Worm (Caenorhabditis elegans): ENCODE measurements around the gene clec-60.

clec-60 gene

ce11 chrII:10481824-10482556, at the start of gene clec-60, which contains the start of gene ZK666.11:
Gene clec-60, minus strand, starts transcription at chrII:10481874.
Gene ZK666.11, plus strand, starts transcription at chrII:10482522.
- no peak for TF ChIP-seq cog-1 (tag; optimal IDR thresholded peaks at IDR 0.05)
- TF ChIP-seq klf-2 (GFP tag; conservative IDR thresholded peaks at IDR 0.05), result no peak
- TF ChIP-seq ztf-23 (GFP tag; IDR thresholded peaks at IDR 0.05), result no peak
- TF ChIP-seq tab-1 (GFP tag; IDR thresholded peaks at IDR 0.05), result no peak
- no peak for TF ChIP-seq ztf-29 (GFP tag; IDR thresholded peaks at IDR 0.05)
- no peak for TF ChIP-seq med-1 (GFP tag; optimal IDR thresholded peaks at IDR 0.05; ENCODE audit: insufficient read depth)
- TF ChIP-seq flt-1 (GFP tag; IDR thresholded peaks at IDR 0.05), result no peak
- no peak for TF ChIP-seq T22C8.4 (GFP tag; IDR thresholded peaks at IDR 0.05)
- TF ChIP-seq ref-1 (GFP tag; conservative IDR thresholded peaks at IDR 0.05), result no peak

- no peak for TF ChIP-seq T22C8.4 (GFP tag; IDR thresholded peaks at IDR 0.05)
- no peak for TF ChIP-seq ztf-23 (GFP tag; IDR thresholded peaks at IDR 0.05)
- no peak for TF ChIP-seq tab-1 (GFP tag; IDR thresholded peaks at IDR 0.05)
- no peak for TF ChIP-seq cog-1 (tag; optimal IDR thresholded peaks at IDR 0.05)
Observed at ce11 chrII:10530907-10531306, 49.2 kb upstream of the clec-60 start.

- TF ChIP-seq med-1 (GFP tag; optimal IDR thresholded peaks at IDR 0.05; ENCODE audit: insufficient read depth) (no peak), tab-1 (GFP tag; IDR thresholded peaks at IDR 0.05) (no peak), cog-1 (tag; optimal IDR thresholded peaks at IDR 0.05) (no peak), ztf-23 (GFP tag; IDR thresholded peaks at IDR 0.05) (no peak), klf-2 (GFP tag; conservative IDR thresholded peaks at IDR 0.05) (no peak), ztf-29 (GFP tag; IDR thresholded peaks at IDR 0.05) (no peak), ref-1 (GFP tag; conservative IDR thresholded peaks at IDR 0.05) (no peak)
Observed at ce11 chrII:10529218-10529751, 47.6 kb upstream of the clec-60 start.

- TF ChIP-seq ztf-23 (GFP tag; IDR thresholded peaks at IDR 0.05) (0 out of 2 replicates have a peak, but pooled peaks have one; percentile 48), ztf-29 (GFP tag; IDR thresholded peaks at IDR 0.05) (no peak)
Observed at ce11 chrII:10527649-10528134, 46.0 kb upstream of the clec-60 start, which contains the start of gene mab-10. Gene mab-10, plus strand, starts transcription at chrII:10528084.

ce11 chrII:10525134-10525533, 43.5 kb upstream of the clec-60 start:
- TF ChIP-seq cog-1 (tag; optimal IDR thresholded peaks at IDR 0.05) (no peak), flt-1 (GFP tag; IDR thresholded peaks at IDR 0.05) (no peak), ref-1 (GFP tag; conservative IDR thresholded peaks at IDR 0.05) (no peak), tab-1 (GFP tag; IDR thresholded peaks at IDR 0.05) (no peak), med-1 (GFP tag; optimal IDR thresholded peaks at IDR 0.05; ENCODE audit: insufficient read depth) (no peak), ztf-23 (GFP tag; IDR thresholded peaks at IDR 0.05) (no peak), ztf-29 (GFP tag; IDR thresholded peaks at IDR 0.05) (no peak), T22C8.4 (GFP tag; IDR thresholded peaks at IDR 0.05) (no peak), klf-2 (GFP tag; conservative IDR thresholded peaks at IDR 0.05) (no peak)

- TF ChIP-seq med-1 (GFP tag; optimal IDR thresholded peaks at IDR 0.05; ENCODE audit: insufficient read depth) (no peak), tab-1 (GFP tag; IDR thresholded peaks at IDR 0.05) (no peak), cog-1 (tag; optimal IDR thresholded peaks at IDR 0.05) (no peak), ref-1 (GFP tag; conservative IDR thresholded peaks at IDR 0.05) (no peak), T22C8.4 (GFP tag; IDR thresholded peaks at IDR 0.05) (no peak), ztf-29 (GFP tag; IDR thresholded peaks at IDR 0.05) (no peak), flt-1 (GFP tag; IDR thresholded peaks at IDR 0.05) (no peak), klf-2 (GFP tag; conservative IDR thresholded peaks at IDR 0.05) (no peak), ztf-23 (GFP tag; IDR thresholded peaks at IDR 0.05) (no peak)
Observed at ce11 chrII:10524374-10524773, 42.7 kb upstream of the clec-60 start, which contains the start of gene F59B10.6. Gene F59B10.6, minus strand, starts transcription at chrII:10524474.

- TF ChIP-seq T22C8.4 (GFP tag; IDR thresholded peaks at IDR 0.05) (no peak), ztf-29 (GFP tag; IDR thresholded peaks at IDR 0.05) (no peak)
Observed at ce11 chrII:10523583-10523982, 41.9 kb upstream of the clec-60 start, which contains the start of gene F59B10.5. Gene F59B10.5, minus strand, starts transcription at chrII:10523683.

ce11 chrII:10523031-10523430, 41.4 kb upstream of the clec-60 start:
- TF ChIP-seq ztf-23 (GFP tag; IDR thresholded peaks at IDR 0.05), result no peak
- TF ChIP-seq cog-1 (tag; optimal IDR thresholded peaks at IDR 0.05), result no peak
- no peak for TF ChIP-seq klf-2 (GFP tag; conservative IDR thresholded peaks at IDR 0.05)
- no peak for TF ChIP-seq flt-1 (GFP tag; IDR thresholded peaks at IDR 0.05)
- no peak for TF ChIP-seq T22C8.4 (GFP tag; IDR thresholded peaks at IDR 0.05)
- TF ChIP-seq ztf-29 (GFP tag; IDR thresholded peaks at IDR 0.05), result no peak
- no peak for TF ChIP-seq tab-1 (GFP tag; IDR thresholded peaks at IDR 0.05)
- no peak for TF ChIP-seq ref-1 (GFP tag; conservative IDR thresholded peaks at IDR 0.05)
- no peak for TF ChIP-seq med-1 (GFP tag; optimal IDR thresholded peaks at IDR 0.05; ENCODE audit: insufficient read depth)

ce11 chrII:10519863-10520262, 38.2 kb upstream of the clec-60 start:
- TF ChIP-seq cog-1 (tag; optimal IDR thresholded peaks at IDR 0.05) (no peak), ztf-29 (GFP tag; IDR thresholded peaks at IDR 0.05) (no peak), klf-2 (GFP tag; conservative IDR thresholded peaks at IDR 0.05) (no peak), flt-1 (GFP tag; IDR thresholded peaks at IDR 0.05) (no peak), med-1 (GFP tag; optimal IDR thresholded peaks at IDR 0.05; ENCODE audit: insufficient read depth) (no peak)

- TF ChIP-seq med-1 (GFP tag; optimal IDR thresholded peaks at IDR 0.05; ENCODE audit: insufficient read depth), result no peak
- no peak for TF ChIP-seq flt-1 (GFP tag; IDR thresholded peaks at IDR 0.05)
- TF ChIP-seq ref-1 (GFP tag; conservative IDR thresholded peaks at IDR 0.05), result no peak
- no peak for TF ChIP-seq klf-2 (GFP tag; conservative IDR thresholded peaks at IDR 0.05)
- TF ChIP-seq tab-1 (GFP tag; IDR thresholded peaks at IDR 0.05), result no peak
- TF ChIP-seq T22C8.4 (GFP tag; IDR thresholded peaks at IDR 0.05), result no peak
- TF ChIP-seq cog-1 (tag; optimal IDR thresholded peaks at IDR 0.05), result no peak
- TF ChIP-seq ztf-29 (GFP tag; IDR thresholded peaks at IDR 0.05), result no peak
- TF ChIP-seq ztf-23 (GFP tag; IDR thresholded peaks at IDR 0.05), result no peak
Observed at ce11 chrII:10519017-10519416, 37.3 kb upstream of the clec-60 start, which contains the start of gene F59B10.4. Gene F59B10.4, minus strand, starts transcription at chrII:10519117.

Data from whole organism, midembryonic.